Worm (Caenorhabditis elegans) whole organism, midembryonic: Measurements from ENCODE around the gene dsc-4.

ENCODE experiments used
- cog-1 ChIP-seq: sonication (generic microtip); optimal IDR thresholded peaks from 2 replicates; lab custom pipeline; 2016; ENCODE audit warnings: missing genetic modification characterization, missing compliant biosample characterization
- flt-1 ChIP-seq: fragments of 200-800 bp; sonication (Bioruptor generic); IDR thresholded peaks from 2 replicates; pipeline ENCODE4 v1.3.6; 2022; ENCODE audit warnings: missing genetic modification characterization, missing compliant biosample characterization
- klf-2 ChIP-seq: fragments of 200-800 bp; sonication (Bioruptor generic); conservative IDR thresholded peaks from 2 replicates; pipeline ENCODE4 v1.3.6; 2022; ENCODE audit warnings: missing genetic modification reagents, missing genetic modification characterization, missing compliant biosample characterization
- tab-1 ChIP-seq: fragments of 200-800 bp; sonication (Bioruptor generic); IDR thresholded peaks from 2 replicates; pipeline ENCODE4 v1.3.6; 2022; ENCODE audit warnings: missing genetic modification characterization, missing compliant biosample characterization
- ztf-29 ChIP-seq: fragments of 200-800 bp; sonication (Bioruptor generic); IDR thresholded peaks from 2 replicates; pipeline ENCODE4 v1.3.6; 2022; ENCODE audit warnings: missing genetic modification reagents, missing genetic modification characterization, missing compliant biosample characterization

DNA sequence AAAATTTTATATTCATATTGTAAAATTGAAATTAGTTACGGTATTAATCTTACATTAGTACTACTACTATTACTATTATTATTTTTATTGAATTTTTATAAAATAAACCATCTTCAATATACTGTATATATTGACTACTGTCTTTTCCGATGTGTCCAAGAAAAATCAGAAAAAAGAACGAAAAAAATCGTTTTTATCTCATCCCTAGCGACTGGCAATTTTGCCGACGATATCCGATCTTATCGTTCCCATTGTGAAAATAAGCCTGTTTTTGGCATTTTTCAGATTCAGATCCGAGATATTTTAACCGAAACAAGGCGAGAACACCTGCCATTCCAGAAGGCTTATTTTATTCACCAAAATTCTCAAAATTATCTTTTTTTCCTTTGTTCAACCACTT is 10.2 kb upstream of the dsc-4 start, which contains the start of gene F18F11.4:
- TF ChIP-seq ztf-29 (GFP tag; lab: Robert Waterston, UW), result no peak
- TF ChIP-seq klf-2, result no peak
- no peak for TF ChIP-seq flt-1
- no peak for TF ChIP-seq cog-1 (tag; lab: Kevin White, UChicago)
- no peak for TF ChIP-seq tab-1 (GFP tag; lab: Robert Waterston, UW)
